Fruit fly (Drosophila melanogaster) whole organism: ENCODE data around the gene eIF4E7.

Source experiments
- CG8478 ChIP-seq: fragments of >200 bp; optimal IDR thresholded peaks from 2 replicates; lab custom pipeline; 2018; ENCODE audit warnings: inconsistent platforms
- Dll ChIP-seq: fragments of >200 bp; optimal IDR thresholded peaks from 2 replicates; lab custom pipeline; 2017

DNA sequence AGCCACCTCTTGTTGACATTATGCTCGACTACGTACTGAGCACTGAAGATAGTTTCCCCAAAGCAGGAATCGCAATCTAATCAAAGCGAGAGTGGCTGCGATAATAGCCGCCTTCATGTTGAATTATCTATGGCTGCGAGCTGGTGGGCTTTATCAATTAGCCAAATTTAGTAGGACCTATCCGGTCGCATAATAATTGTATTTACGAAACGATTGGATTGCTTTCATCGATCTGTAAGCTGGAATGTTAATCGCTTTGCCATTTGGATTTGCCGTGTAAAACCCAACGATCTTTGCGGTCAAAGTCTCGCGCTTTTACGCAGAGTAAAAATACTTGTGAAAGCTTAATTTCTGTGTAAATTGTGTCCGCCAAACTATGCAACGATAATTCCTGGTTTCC lies 13.8 kb upstream of the eIF4E7 start, which contains the start of gene CG11384:
- no peak for TF ChIP-seq Dll (lab: Kevin White, UChicago)
- no peak for TF ChIP-seq CG8478 (lab: Kevin White, UChicago)
